Fruit fly (Drosophila melanogaster): ENCODE data around the gene mus81.

Gene mus81

DNA sequence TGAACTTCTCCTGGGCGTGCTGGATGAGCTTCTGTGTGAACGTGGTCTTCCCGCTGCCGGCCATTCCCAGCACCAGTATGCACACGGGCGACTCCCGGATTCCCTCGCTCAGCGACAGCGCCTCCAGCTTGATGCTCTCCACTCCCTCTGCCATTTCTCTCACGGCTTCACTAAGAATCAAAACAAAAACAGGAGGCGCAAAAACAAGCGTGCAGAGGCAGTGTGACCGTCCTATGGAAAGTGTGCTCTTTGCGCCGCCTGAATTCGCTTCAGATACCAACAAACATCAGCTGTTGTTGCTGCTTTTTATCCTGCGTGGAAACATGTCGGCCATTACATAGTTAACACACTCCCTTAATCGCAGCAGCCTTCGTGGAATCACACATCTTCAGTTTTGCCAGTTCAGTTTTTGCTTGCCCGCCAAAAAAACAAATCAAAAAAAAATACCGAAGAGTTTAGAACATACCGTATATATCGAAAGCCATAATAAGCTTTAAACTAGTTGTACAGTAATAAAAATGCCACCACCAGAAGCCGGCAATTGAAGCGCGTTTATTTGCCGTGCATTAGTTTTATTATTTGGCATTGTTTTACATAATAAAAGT, at the start of gene mus81, which contains the start of gene CG3704:
mus81 (plus strand) TSS at position 496 of the 605 bp plus-strand sequence.
CG3704 (minus strand) TSS at position 226 of the 605 bp plus-strand sequence.
- TF ChIP-seq Dll (optimal IDR thresholded peaks at IDR 0.05), result peak; percentile 27
- no peak for TF ChIP-seq usp (GFP tag; optimal IDR thresholded peaks at IDR 0.05)

DNA sequence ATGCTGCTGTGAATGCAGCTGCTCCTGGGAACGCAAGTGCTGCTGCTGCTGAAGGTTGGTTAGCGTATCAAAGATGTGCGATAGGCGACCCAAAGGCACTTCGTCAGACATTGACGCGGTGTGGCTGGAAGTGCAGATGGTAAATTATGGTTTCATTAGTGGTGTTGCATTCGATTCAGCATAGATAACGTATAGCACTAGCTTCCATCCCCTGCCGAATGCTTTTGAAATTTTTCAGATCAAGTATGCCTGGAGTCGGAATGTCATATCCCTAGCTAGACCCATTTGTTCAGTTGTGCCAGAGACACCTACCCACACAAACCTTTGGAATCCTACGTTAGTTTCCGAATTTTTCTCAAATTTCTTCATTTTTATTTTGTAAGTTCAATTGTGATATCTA, 46.7 kb upstream of the mus81 start, which contains the start of gene CG11663:
CG11663 (plus strand) TSS at position 301 of the 400 bp plus-strand sequence.
- TF ChIP-seq psq (optimal IDR thresholded peaks at IDR 0.05) (no peak), Dll (optimal IDR thresholded peaks at IDR 0.05) (no peak), EcR (GFP tag; optimal IDR thresholded peaks at IDR 0.05) (no peak), usp (GFP tag; optimal IDR thresholded peaks at IDR 0.05) (no peak), CG8478 (optimal IDR thresholded peaks at IDR 0.05) (no peak), pan (optimal IDR thresholded peaks at IDR 0.05) (no peak)

DNA sequence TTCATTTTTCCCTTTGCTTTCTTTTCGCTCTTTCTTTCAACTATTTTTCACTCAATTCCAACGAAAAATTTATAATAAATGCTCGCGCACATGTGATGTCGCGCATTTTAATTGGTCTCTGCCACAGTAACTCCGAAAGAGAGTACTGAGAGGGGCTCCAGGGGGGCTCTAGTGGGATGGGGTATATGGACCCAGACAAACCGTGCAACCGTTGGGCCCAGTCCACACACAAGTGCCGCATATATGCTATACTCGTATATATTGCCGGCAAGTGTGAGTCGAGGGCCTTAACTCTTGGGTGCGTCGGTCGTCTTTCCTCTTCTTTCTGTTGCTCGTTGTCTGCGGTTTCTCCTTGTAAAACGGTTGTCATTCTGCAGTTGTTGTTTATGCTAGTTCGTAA, 42.5 kb upstream of the mus81 start:
- TF ChIP-seq usp (GFP tag; optimal IDR thresholded peaks at IDR 0.05), result no peak
- TF ChIP-seq EcR (GFP tag; optimal IDR thresholded peaks at IDR 0.05), result peak in 1 of 2 experiments; percentile 14

DNA sequence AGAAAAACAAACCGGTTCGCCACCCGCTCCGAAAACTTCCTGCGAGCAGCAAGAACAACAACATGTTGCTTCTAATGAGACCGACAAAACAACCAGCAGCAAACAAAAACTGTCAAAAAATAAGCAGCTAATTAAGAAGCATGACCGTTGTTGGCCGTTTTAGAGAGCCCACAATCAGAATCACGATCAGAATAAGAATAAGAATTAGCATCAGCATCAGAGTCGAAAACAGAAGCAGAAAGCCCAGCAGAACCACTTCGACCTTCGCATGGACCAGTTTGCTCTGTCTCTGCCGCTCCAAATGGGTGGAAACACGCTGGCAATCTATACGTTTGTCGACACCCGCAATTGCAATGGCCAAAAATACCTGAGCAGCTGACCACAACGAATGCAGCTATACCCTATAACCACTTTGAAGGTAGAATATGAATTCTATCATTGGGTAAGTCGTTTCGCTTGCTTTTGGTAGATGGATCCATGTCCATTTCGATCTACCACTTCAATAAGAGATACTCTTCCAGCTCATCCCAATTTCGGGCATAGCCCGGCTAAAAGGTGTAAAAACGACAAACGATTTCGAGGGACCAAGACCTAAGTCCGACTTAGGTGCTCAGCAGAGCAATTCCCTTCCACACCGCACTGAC, 41.3 kb upstream of the mus81 start:
- TF ChIP-seq CG8478 (optimal IDR thresholded peaks at IDR 0.05) (no peak), EcR (GFP tag; optimal IDR thresholded peaks at IDR 0.05) (no peak), Dll (optimal IDR thresholded peaks at IDR 0.05) (no peak), psq (optimal IDR thresholded peaks at IDR 0.05) (no peak)

DNA sequence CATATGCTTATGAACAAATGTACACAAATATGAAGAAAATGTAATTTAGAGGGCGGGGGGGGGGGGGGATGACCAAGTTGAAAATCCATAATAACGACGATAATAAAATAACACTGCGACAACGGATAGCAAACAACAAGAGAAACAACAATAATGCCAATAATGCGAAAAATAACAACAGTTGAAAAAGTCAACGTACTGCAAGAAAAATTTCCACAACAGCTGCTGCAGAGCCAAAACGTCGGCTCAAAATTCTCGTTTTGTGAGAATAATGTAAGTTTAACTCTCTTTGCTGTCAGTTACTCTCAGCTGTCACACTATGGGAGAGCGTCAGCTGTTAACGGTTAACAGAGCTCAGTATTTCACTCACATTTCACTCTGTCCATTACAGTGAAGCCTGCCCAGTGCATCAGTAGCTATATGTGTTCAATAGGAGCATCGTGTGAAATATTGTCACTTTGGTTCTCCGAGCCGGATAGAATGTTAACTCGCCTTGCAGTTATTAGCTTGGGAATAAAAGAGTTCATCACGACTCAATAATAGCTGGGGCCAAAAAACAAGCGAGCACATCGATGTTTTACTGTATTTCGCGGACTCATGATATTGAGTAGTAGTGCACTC, 40.0 kb upstream of the mus81 start:
- no peak for TF ChIP-seq usp (GFP tag; optimal IDR thresholded peaks at IDR 0.05)
- no peak for TF ChIP-seq psq (optimal IDR thresholded peaks at IDR 0.05)
- TF ChIP-seq CG8478 (optimal IDR thresholded peaks at IDR 0.05), result no peak
- TF ChIP-seq pan (optimal IDR thresholded peaks at IDR 0.05), result no peak
- TF ChIP-seq Dll (optimal IDR thresholded peaks at IDR 0.05), result no peak
- no peak for TF ChIP-seq EcR (GFP tag; optimal IDR thresholded peaks at IDR 0.05)

DNA sequence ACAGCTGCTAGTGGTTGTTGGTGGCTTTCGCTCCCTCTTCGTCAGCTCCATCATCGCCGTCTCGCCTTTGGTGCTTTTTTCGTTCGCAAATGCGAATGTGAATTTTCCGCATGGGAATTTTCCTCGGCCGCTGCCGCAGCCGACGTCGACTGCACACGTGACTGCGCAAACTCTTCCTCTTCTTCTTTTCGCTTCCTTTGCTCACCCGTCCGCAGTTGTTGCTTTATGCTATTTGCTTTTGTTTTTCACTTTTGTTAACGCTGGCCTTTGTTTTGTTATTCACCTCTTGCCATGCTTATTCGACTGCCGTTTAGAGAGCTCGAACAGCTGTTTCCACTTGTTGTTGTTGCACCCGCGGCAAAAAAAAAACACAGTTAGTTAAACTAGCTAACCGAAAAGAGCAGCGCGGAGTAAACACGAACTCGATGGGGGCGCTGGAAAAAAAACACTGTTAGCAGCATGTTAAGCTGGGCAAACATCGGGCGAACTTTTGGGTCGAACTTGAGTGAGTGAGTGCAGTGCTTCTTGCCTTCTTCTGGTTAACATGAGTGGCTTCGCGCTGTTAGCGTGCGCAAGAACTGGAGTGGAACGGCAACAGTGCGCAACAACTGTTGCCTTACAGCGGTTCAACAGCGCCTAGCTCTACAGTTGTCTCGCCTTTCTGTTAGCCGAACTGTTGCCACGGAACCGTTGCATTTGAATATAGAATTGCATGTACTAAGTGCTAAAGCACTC, 31.9 kb upstream of the mus81 start:
- TF ChIP-seq usp (GFP tag; optimal IDR thresholded peaks at IDR 0.05), result no peak
- no peak for TF ChIP-seq Dll (optimal IDR thresholded peaks at IDR 0.05)
- no peak for TF ChIP-seq EcR (GFP tag; optimal IDR thresholded peaks at IDR 0.05)
- no peak for TF ChIP-seq CG8478 (optimal IDR thresholded peaks at IDR 0.05)
- TF ChIP-seq pan (optimal IDR thresholded peaks at IDR 0.05), result no peak
- TF ChIP-seq psq (optimal IDR thresholded peaks at IDR 0.05), result no peak

DNA sequence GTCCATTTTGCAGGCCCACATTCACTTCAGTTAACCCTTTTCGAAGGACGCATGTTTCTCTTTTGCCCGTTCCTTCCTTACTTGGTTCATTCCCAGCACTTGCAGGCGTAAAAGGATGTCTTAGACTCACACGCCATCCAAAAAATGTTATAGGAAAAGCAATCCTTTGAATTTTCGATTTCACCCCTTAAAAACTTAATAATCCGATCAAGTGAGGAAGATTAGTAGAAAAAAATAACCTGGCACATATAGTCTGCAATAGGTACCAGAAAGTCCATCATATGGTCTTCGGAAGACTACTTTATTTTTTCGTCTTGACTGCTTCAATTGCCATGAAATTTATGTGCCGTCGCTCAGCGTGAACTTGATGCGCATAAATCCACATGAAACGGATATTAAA, 19.5 kb upstream of the mus81 start:
- TF ChIP-seq psq (optimal IDR thresholded peaks at IDR 0.05) (no peak), pan (optimal IDR thresholded peaks at IDR 0.05) (no peak), CG8478 (optimal IDR thresholded peaks at IDR 0.05) (no peak), EcR (GFP tag; optimal IDR thresholded peaks at IDR 0.05) (no peak), usp (GFP tag; optimal IDR thresholded peaks at IDR 0.05) (no peak), Dll (optimal IDR thresholded peaks at IDR 0.05) (no peak)

dm6 chrX:927209-927862, 13.5 kb upstream of the mus81 start, which contains the start of gene Lztr1:
Lztr1 (minus strand) TSS chrX:927582.
- TF ChIP-seq psq (optimal IDR thresholded peaks at IDR 0.05) (no peak), EcR (GFP tag; optimal IDR thresholded peaks at IDR 0.05) (no peak)

dm6 chrX:927863-928257, 13.0 kb upstream of the mus81 start, which contains the start of the genes CG43867 and MED22:
CG43867 (minus strand) TSS chrX:927975.
MED22 (plus strand) TSS chrX:928139.
- no peak for TF ChIP-seq psq (optimal IDR thresholded peaks at IDR 0.05)
- TF ChIP-seq Dll (optimal IDR thresholded peaks at IDR 0.05), result no peak
- no peak for TF ChIP-seq CG8478 (optimal IDR thresholded peaks at IDR 0.05)
- TF ChIP-seq pan (optimal IDR thresholded peaks at IDR 0.05), result no peak
- no peak for TF ChIP-seq EcR (GFP tag; optimal IDR thresholded peaks at IDR 0.05)
- TF ChIP-seq usp (GFP tag; optimal IDR thresholded peaks at IDR 0.05), result no peak

dm6 chrX:930048-930800, 10.7 kb upstream of the mus81 start, which contains the start of gene CG3708:
CG3708 (minus strand) TSS chrX:930098.
- no peak for TF ChIP-seq psq (optimal IDR thresholded peaks at IDR 0.05)
- no peak for TF ChIP-seq EcR (GFP tag; optimal IDR thresholded peaks at IDR 0.05)
- no peak for TF ChIP-seq CG8478 (optimal IDR thresholded peaks at IDR 0.05)
- TF ChIP-seq pan (optimal IDR thresholded peaks at IDR 0.05), result no peak

DNA sequence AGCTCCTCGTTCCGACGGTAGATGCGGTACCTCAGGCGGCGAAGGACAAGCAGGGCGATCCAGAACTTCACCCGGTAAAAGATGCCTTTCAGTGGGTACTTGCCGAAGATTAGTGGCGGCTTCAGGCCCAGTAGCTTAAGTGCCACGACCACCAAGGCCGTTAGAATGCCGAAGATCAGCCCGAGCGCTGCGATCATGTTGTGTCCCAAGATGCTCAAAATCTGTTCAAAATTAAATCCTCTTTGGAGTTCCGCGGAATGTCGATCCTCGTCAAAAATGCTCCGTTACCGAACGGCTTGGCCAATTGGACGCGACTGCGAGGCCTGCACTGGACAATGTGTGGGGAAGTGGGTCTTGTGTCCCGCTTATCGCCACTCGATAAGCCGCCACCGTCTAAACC, 8.7 kb upstream of the mus81 start, which contains the start of the genes CG32815 and CG3706:
CG32815 (plus strand) TSS at position 301 of the 400 bp plus-strand sequence.
CG3706 (minus strand) TSS at position 310 of the 400 bp plus-strand sequence.
- TF ChIP-seq EcR (GFP tag; optimal IDR thresholded peaks at IDR 0.05) (no peak), usp (GFP tag; optimal IDR thresholded peaks at IDR 0.05) (no peak), pan (optimal IDR thresholded peaks at IDR 0.05) (no peak), psq (optimal IDR thresholded peaks at IDR 0.05) (no peak)
